Fruit fly (Drosophila melanogaster): ENCODE results near the gene tgy.

The tgy gene

DNA sequence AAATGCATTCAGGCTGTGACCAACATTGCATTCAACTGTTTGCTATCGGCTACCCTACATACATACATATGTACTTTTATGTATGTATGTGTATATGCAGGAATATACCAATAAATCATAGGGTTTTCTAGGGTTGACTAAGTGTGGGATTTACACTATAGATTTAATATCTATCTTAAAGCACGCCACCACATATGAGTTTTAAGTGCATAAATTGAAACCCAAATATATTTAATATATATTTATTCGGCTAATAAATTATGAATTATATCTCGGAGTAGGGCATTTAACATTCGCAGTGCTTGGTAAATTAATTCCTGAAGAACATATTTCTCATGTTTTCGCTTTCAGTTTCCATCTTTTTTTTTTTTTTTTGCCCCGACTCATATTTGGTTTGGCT is 32.8 kb upstream of the tgy start (continued):
- TF ChIP-seq Asciz (GFP tag; optimal IDR thresholded peaks at IDR 0.05) (peak; percentile 25), rib (GFP tag; IDR thresholded peaks at IDR 0.05) (no peak), twi (tag; optimal IDR thresholded peaks at IDR 0.05) (peak; percentile 22), ewg (GFP tag; optimal IDR thresholded peaks at IDR 0.05) (peak; percentile 18), Ets97D (GFP tag; optimal IDR thresholded peaks at IDR 0.05) (no peak), PHDP (tag; optimal IDR thresholded peaks at IDR 0.05) (peak; percentile 22), wek (GFP tag; optimal IDR thresholded peaks at IDR 0.05) (no peak), az2 (GFP tag; optimal IDR thresholded peaks at IDR 0.05) (peak; percentile 14), gcm (GFP tag; optimal IDR thresholded peaks at IDR 0.05) (peak; percentile 45), dmrt99B (tag; optimal IDR thresholded peaks at IDR 0.05) (peak; percentile 49), nmo (GFP tag; optimal IDR thresholded peaks at IDR 0.05) (peak; percentile 39), CG9215 (GFP tag; IDR thresholded peaks at IDR 0.05) (no peak), Sox102F (GFP tag; optimal IDR thresholded peaks at IDR 0.05) (peak; percentile 64), grau (tag; optimal IDR thresholded peaks at IDR 0.05) (peak; percentile 33), CG10274 (GFP tag; optimal IDR thresholded peaks at IDR 0.05) (peak; percentile 35), Hr3 (GFP tag; optimal IDR thresholded peaks at IDR 0.05) (peak; percentile 23), CG17328 (GFP tag; IDR thresholded peaks at IDR 0.05) (peak; percentile 21; the same call in 1 of the 2 replicates), CG12391 (tag; optimal IDR thresholded peaks at IDR 0.05) (peak; percentile 35), Xrp1 (GFP tag; IDR thresholded peaks at IDR 0.05) (peak; percentile 50; the same call in 1 of the 2 replicates), CG12071 (GFP tag; optimal IDR thresholded peaks at IDR 0.05) (no peak), D (optimal IDR thresholded peaks at IDR 0.05) (no peak), D (GFP tag; optimal IDR thresholded peaks at IDR 0.05) (peak; percentile 15), CG11504 (tag; optimal IDR thresholded peaks at IDR 0.05) (peak; percentile 55), CG17385 (GFP tag; optimal IDR thresholded peaks at IDR 0.05) (peak; percentile 38), sqz (GFP tag; optimal IDR thresholded peaks at IDR 0.05) (no peak), CG13424 (tag; optimal IDR thresholded peaks at IDR 0.05) (peak; percentile 10), MBD-R2 (GFP tag; IDR thresholded peaks at IDR 0.05) (no peak), Oli (tag; optimal IDR thresholded peaks at IDR 0.05) (peak; percentile 1), grn (GFP tag; optimal IDR thresholded peaks at IDR 0.05) (no peak), phol (tag; optimal IDR thresholded peaks at IDR 0.05) (peak; percentile 43)

- TF ChIP-seq CG11504 (tag; optimal IDR thresholded peaks at IDR 0.05) (peak; percentile 33), CG4820 (GFP tag; optimal IDR thresholded peaks at IDR 0.05) (no peak), vfl (GFP tag; optimal IDR thresholded peaks at IDR 0.05) (no peak), bbx (GFP tag; IDR thresholded peaks at IDR 0.05; ENCODE audit: partially characterized antibody) (no peak), pros (GFP tag; optimal IDR thresholded peaks at IDR 0.05) (peak; percentile 6), dpn (GFP tag; optimal IDR thresholded peaks at IDR 0.05) (no peak), CG10543 (GFP tag; optimal IDR thresholded peaks at IDR 0.05) (peak; percentile 11), vvl (GFP tag; IDR thresholded peaks at IDR 0.05) (no peak), CG18599 (GFP tag; optimal IDR thresholded peaks at IDR 0.05) (no peak), bsh (GFP tag; optimal IDR thresholded peaks at IDR 0.05) (peak in 1 of 2 experiments; percentile 24), ase (GFP tag; IDR thresholded peaks at IDR 0.05) (no peak), sens (GFP tag) (no peak), CG2678 (tag; optimal IDR thresholded peaks at IDR 0.05) (peak; percentile 27), CG3726 (GFP tag; IDR thresholded peaks at IDR 0.05) (no peak), Hr78 (GFP tag; optimal IDR thresholded peaks at IDR 0.05) (peak in 1 of 2 experiments; percentile 69), Hsf (GFP tag; optimal IDR thresholded peaks at IDR 0.05) (no peak), CG7839 (tag; optimal IDR thresholded peaks at IDR 0.05) (peak; percentile 5), CHES-1-like (GFP tag; optimal IDR thresholded peaks at IDR 0.05) (no peak), crol (GFP tag; IDR thresholded peaks at IDR 0.05) (peak; percentile 93), CG18476 (GFP tag; optimal IDR thresholded peaks at IDR 0.05) (no peak), emc (GFP tag; optimal IDR thresholded peaks at IDR 0.05) (no peak)
Observed at dm6 chrX:19158519-19159289, 31.6 kb upstream of the tgy start.
